Fruit fly (Drosophila melanogaster) whole organism, prepupa: ENCODE results near the gene Atx2.
A peak's percentile ranks its signal among the peaks of the same experiment; 100 is the strongest.

Experiments used
- CG10631 ChIP-seq: fragments of 200-800 bp; sonication (Bioruptor generic); optimal IDR thresholded peaks from 2 replicates; lab custom pipeline; 2016; ENCODE audit warnings: missing biosample characterization, missing genetic modification characterization
- CG10669 ChIP-seq: fragments of 200-800 bp; sonication (Bioruptor generic); optimal IDR thresholded peaks from 3 replicates; lab custom pipeline; 2018; ENCODE audit warnings: missing biosample characterization, mild to moderate bottlenecking, missing genetic modification characterization, moderate library complexity
- CG11294 ChIP-seq: fragments of 200-800 bp; sonication (Bioruptor generic); IDR thresholded peaks from 2 replicates; pipeline ENCODE4 v1.3.6; 2022; ENCODE audit warnings: missing biosample characterization, missing genetic modification characterization
- CG16779 ChIP-seq: fragments of 200-800 bp; sonication (Bioruptor generic); optimal IDR thresholded peaks from 3 replicates; lab custom pipeline; 2017; ENCODE audit warnings: missing biosample characterization, mild to moderate bottlenecking, missing genetic modification characterization
- CG34406 ChIP-seq: fragments of 200-800 bp; sonication (Bioruptor generic); optimal IDR thresholded peaks from 3 replicates; lab custom pipeline; 2016; ENCODE audit warnings: missing biosample characterization, missing genetic modification characterization
- CG6792 ChIP-seq: fragments of 200-800 bp; sonication (Bioruptor generic); optimal IDR thresholded peaks from 3 replicates; lab custom pipeline; 2016; ENCODE audit warnings: missing biosample characterization, missing genetic modification characterization
- CG6854 ChIP-seq: fragments of 200-800 bp; sonication (Bioruptor generic); optimal IDR thresholded peaks from 2 replicates; lab custom pipeline; 2017; ENCODE audit warnings: missing biosample characterization, mild to moderate bottlenecking, missing genetic modification characterization
- CG7368 ChIP-seq: fragments of 200-800 bp; sonication (Bioruptor generic); optimal IDR thresholded peaks from 3 replicates; lab custom pipeline; 2016; ENCODE audit warnings: missing biosample characterization, missing genetic modification characterization
- CG9139 ChIP-seq: fragments of 200-800 bp; sonication (Bioruptor generic); optimal IDR thresholded peaks from 3 replicates; lab custom pipeline; 2017; ENCODE audit warnings: missing biosample characterization, mild to moderate bottlenecking, missing genetic modification characterization
- Eip75B ChIP-seq: fragments of 200-800 bp; sonication (Bioruptor generic); optimal IDR thresholded peaks from 3 replicates; lab custom pipeline; 2016; ENCODE audit warnings: missing biosample characterization, missing genetic modification characterization
- Eip78C ChIP-seq: fragments of 200-800 bp; sonication (Bioruptor generic); peaks from one replicate; lab custom pipeline; 2016; ENCODE audit warnings: missing biosample characterization, missing genetic modification characterization
- Ets21C ChIP-seq: fragments of 200-800 bp; sonication (Bioruptor generic); optimal IDR thresholded peaks from 3 replicates; lab custom pipeline; 2016; ENCODE audit warnings: missing biosample characterization, missing genetic modification characterization
- Ets96B ChIP-seq: fragments of 200-800 bp; optimal IDR thresholded peaks from 2 replicates; lab custom pipeline; 2019; ENCODE audit warnings: missing biosample characterization, mild to moderate bottlenecking, missing genetic modification characterization, moderate library complexity
- Hr38 ChIP-seq: sonication (Bioruptor generic); optimal IDR thresholded peaks from 2 replicates; lab custom pipeline; 2016; ENCODE audit warnings: missing biosample characterization, missing genetic modification characterization
- Hr4 ChIP-seq: fragments of 200-800 bp; sonication (Bioruptor generic); optimal IDR thresholded peaks from 3 replicates; lab custom pipeline; 2016; ENCODE audit warnings: missing biosample characterization, missing genetic modification characterization
- Lpt ChIP-seq: fragments of 200-800 bp; sonication (Bioruptor generic); optimal IDR thresholded peaks from 3 replicates; lab custom pipeline; 2016; ENCODE audit warnings: missing biosample characterization, missing genetic modification characterization
- Met ChIP-seq: fragments of 200-800 bp; sonication (Bioruptor generic); optimal IDR thresholded peaks from 3 replicates; lab custom pipeline; 2016; ENCODE audit warnings: missing biosample characterization, missing genetic modification characterization
- OdsH ChIP-seq: fragments of 200-800 bp; sonication (Bioruptor generic); optimal IDR thresholded peaks from 3 replicates; lab custom pipeline; 2016; ENCODE audit warnings: missing biosample characterization, missing genetic modification characterization
- Sox14 ChIP-seq: fragments of 200-800 bp; sonication (Bioruptor generic); optimal IDR thresholded peaks from 3 replicates; lab custom pipeline; 2016; ENCODE audit warnings: missing biosample characterization, missing genetic modification characterization
- Sox15 ChIP-seq: fragments of 200-800 bp; sonication (Bioruptor generic); optimal IDR thresholded peaks from 3 replicates; lab custom pipeline; 2016; ENCODE audit warnings: missing biosample characterization, missing genetic modification characterization
- achi ChIP-seq: fragments of 200-800 bp; sonication (Bioruptor generic); optimal IDR thresholded peaks from 3 replicates; lab custom pipeline; 2016; ENCODE audit warnings: missing biosample characterization, missing genetic modification characterization
- acj6 ChIP-seq: fragments of 200-800 bp; sonication (Bioruptor generic); optimal IDR thresholded peaks from 3 replicates; lab custom pipeline; 2016; ENCODE audit warnings: missing biosample characterization, missing genetic modification characterization
- fd59A ChIP-seq: fragments of 200-800 bp; sonication (Bioruptor generic); optimal IDR thresholded peaks from 2 replicates; lab custom pipeline; 2017; ENCODE audit warnings: missing biosample characterization, mild to moderate bottlenecking, missing genetic modification characterization, missing genetic modification reagents
- fd85E ChIP-seq: fragments of 200-800 bp; sonication (Bioruptor generic); optimal IDR thresholded peaks from 3 replicates; lab custom pipeline; 2016; ENCODE audit warnings: missing biosample characterization, missing genetic modification characterization
- lz ChIP-seq: fragments of 200-800 bp; sonication (Bioruptor generic); optimal IDR thresholded peaks from 3 replicates; lab custom pipeline; 2016; ENCODE audit warnings: missing biosample characterization, missing genetic modification characterization
- net ChIP-seq: fragments of 200-800 bp; sonication (Bioruptor generic); optimal IDR thresholded peaks from 3 replicates; lab custom pipeline; 2016; ENCODE audit warnings: missing biosample characterization, missing genetic modification characterization
- salr ChIP-seq, 2 experiments: fragments of 200-800 bp; sonication (Bioruptor generic); optimal IDR thresholded peaks; 3 replicates each; lab custom pipeline; 2016 to 2018; ENCODE audit warnings: missing biosample characterization in 2 of 2, missing genetic modification characterization in 2 of 2, mild to moderate bottlenecking in 1 of 2
- spab ChIP-seq: fragments of 200-800 bp; sonication (Bioruptor generic); optimal IDR thresholded peaks from 2 replicates; lab custom pipeline; 2017; ENCODE audit warnings: missing biosample characterization, mild to moderate bottlenecking, missing genetic modification characterization, missing genetic modification reagents
- ss ChIP-seq, 2 experiments: fragments of 200-800 bp; sonication (Bioruptor generic); optimal IDR thresholded peaks; 2 replicates in 1 of 2; 3 replicates in 1 of 2; lab custom pipeline; 2017 to 2018; ENCODE audit warnings: mild to moderate bottlenecking in 2 of 2, missing biosample characterization in 2 of 2, missing genetic modification characterization in 2 of 2, moderate library complexity in 1 of 2
- vri ChIP-seq: fragments of 200-800 bp; sonication (Bioruptor generic); optimal IDR thresholded peaks from 3 replicates; lab custom pipeline; 2016; ENCODE audit warnings: missing biosample characterization, mild to moderate bottlenecking, missing genetic modification characterization

Atx2 gene

dm6 chr3R:15371833-15372232, 36.4 kb upstream of the Atx2 start, which contains the start of the genes Ccm3 and CG6136 (continued):
- TF ChIP-seq CG10669 (GFP tag; lab: Kevin White, UChicago), result no peak
- TF ChIP-seq CG7368 (GFP tag; lab: Kevin White, UChicago), result no peak
- TF ChIP-seq Lpt (GFP tag; lab: Kevin White, UChicago), result no peak
- peak; percentile 43 for TF ChIP-seq lz (GFP tag; lab: Kevin White, UChicago)
- peak; percentile 19 for TF ChIP-seq Sox14 (GFP tag; lab: Kevin White, UChicago)
- TF ChIP-seq CG10631, result no peak
- no peak for TF ChIP-seq CG6792 (GFP tag; lab: Kevin White, UChicago)
- TF ChIP-seq, all 60 proteins: peak for 11

- no peak for TF ChIP-seq CG11294 (GFP tag; lab: Robert Waterston, UW)
- TF ChIP-seq vri (GFP tag; lab: Kevin White, UChicago), result no peak
- TF ChIP-seq spab, result no peak
- TF ChIP-seq ss (GFP tag; optimal IDR thresholded peaks at IDR 0.05; lab: Kevin White, UChicago), result no peak
- TF ChIP-seq CG6854 (GFP tag; lab: Kevin White, UChicago), result peak; percentile 27
Measured at dm6 chr3R:15374397-15374796, 33.8 kb upstream of the Atx2 start, which contains the start of gene Rbp. Rbp (plus strand) TSS chr3R:15374635.

- TF ChIP-seq Lpt (GFP tag; lab: Kevin White, UChicago) (no peak), CG10631 (no peak), CG34406 (GFP tag; lab: Kevin White, UChicago) (no peak), salr (GFP tag; optimal IDR thresholded peaks at IDR 0.05; lab: Kevin White, UChicago) (no peak), CG6854 (GFP tag; lab: Kevin White, UChicago) (peak; percentile 8), Eip78C (GFP tag; lab: Kevin White, UChicago) (no peak)
- TF ChIP-seq, all 60 proteins: peak for 1
Measured at dm6 chr3R:15375470-15375869, 32.8 kb upstream of the Atx2 start.

dm6 chr3R:15379071-15379470, 29.2 kb upstream of the Atx2 start:
- TF ChIP-seq Eip75B (no peak), net (GFP tag; lab: Kevin White, UChicago) (no peak), achi (GFP tag; lab: Kevin White, UChicago) (no peak), Sox15 (no peak), Hr4 (GFP tag; lab: Kevin White, UChicago) (no peak), fd59A (no peak), CG6792 (GFP tag; lab: Kevin White, UChicago) (no peak), acj6 (GFP tag; lab: Kevin White, UChicago) (no peak), Hr38 (no peak), CG10631 (no peak), CG16779 (tag; lab: Kevin White, UChicago) (no peak), Ets96B (tag; lab: Kevin White, UChicago) (no peak), fd85E (no peak), CG9139 (GFP tag; lab: Kevin White, UChicago) (no peak), Eip78C (GFP tag; lab: Kevin White, UChicago) (no peak), CG11294 (GFP tag; lab: Robert Waterston, UW) (no peak), Met (no peak), spab (no peak), Lpt (GFP tag; lab: Kevin White, UChicago) (no peak), CG7368 (GFP tag; lab: Kevin White, UChicago) (no peak)
- TF ChIP-seq, all 60 proteins: peak for 0

dm6 chr3R:15382851-15383250, 25.4 kb upstream of the Atx2 start, which contains the start of gene h-cup:
h-cup (minus strand) TSS chr3R:15382951.
- TF ChIP-seq OdsH (GFP tag; lab: Kevin White, UChicago) (no peak), CG7368 (GFP tag; lab: Kevin White, UChicago) (no peak), Eip75B (no peak), Ets21C (GFP tag; lab: Kevin White, UChicago) (no peak)

DNA sequence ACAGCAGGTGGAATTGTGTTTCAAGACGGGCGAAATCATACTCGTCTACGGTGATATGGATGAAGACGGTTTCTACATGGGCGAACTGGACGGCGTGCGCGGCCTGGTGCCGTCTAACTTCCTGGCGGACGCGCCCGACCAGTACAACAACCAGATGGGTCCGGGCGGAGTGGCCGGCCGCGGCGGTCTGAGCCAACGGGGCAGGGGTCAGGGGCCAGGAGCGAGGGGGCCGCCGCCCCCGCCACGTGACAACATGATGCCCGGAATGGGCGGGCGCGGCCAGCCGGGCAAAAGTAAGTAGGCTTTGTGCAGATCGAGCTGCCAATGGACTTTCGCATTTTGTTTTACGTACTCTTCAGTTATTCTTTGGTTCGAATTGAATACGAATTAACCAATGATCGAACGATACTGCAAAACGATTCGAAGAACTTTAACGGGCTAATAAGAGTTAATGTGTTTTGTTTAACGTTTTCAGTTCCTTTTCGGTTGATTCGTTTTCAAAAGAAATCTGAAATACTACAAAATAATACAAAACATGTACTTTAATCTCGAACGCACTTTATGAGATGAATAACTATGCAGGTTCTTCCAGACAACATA, 14.9 kb upstream of the Atx2 start:
- TF ChIP-seq Met, result no peak
- no peak for TF ChIP-seq Eip75B
